Worm (Caenorhabditis elegans) whole organism, midembryonic: ENCODE results near the gene Y73B6BL.289.

Experiments used
- cog-1 ChIP-seq: sonication (generic microtip); optimal IDR thresholded peaks from 2 replicates; lab custom pipeline; 2016; ENCODE audit warnings: missing genetic modification characterization, missing compliant biosample characterization
- flt-1 ChIP-seq: fragments of 200-800 bp; sonication (Bioruptor generic); IDR thresholded peaks from 2 replicates; pipeline ENCODE4 v1.3.6; 2022; ENCODE audit warnings: missing genetic modification characterization, missing compliant biosample characterization
- klf-2 ChIP-seq: fragments of 200-800 bp; sonication (Bioruptor generic); conservative IDR thresholded peaks from 2 replicates; pipeline ENCODE4 v1.3.6; 2022; ENCODE audit warnings: missing genetic modification reagents, missing genetic modification characterization, missing compliant biosample characterization
- med-1 ChIP-seq: sonication (generic microtip); optimal IDR thresholded peaks from 2 replicates; lab custom pipeline; 2017; ENCODE audit warnings: missing genetic modification characterization, mild to moderate bottlenecking, missing compliant biosample characterization, antibody characterized with exemption, missing genetic modification reagents; ENCODE audit not compliant: insufficient read depth
- ref-1 ChIP-seq: fragments of 200-800 bp; sonication (Bioruptor generic); conservative IDR thresholded peaks from 2 replicates; pipeline ENCODE4 v1.3.6; 2022; ENCODE audit warnings: missing genetic modification reagents, missing genetic modification characterization, missing compliant biosample characterization

ce11 chrIV:6326448-6326847 lies 20.9 kb upstream of the Y73B6BL.289 start, which contains the start of gene lsm-8:
- TF ChIP-seq klf-2 (no peak), flt-1 (GFP tag; lab: Robert Waterston, UW) (no peak), ref-1 (GFP tag; lab: Robert Waterston, UW) (no peak), med-1 (GFP tag; lab: Kevin White, UChicago) (no peak), cog-1 (tag; lab: Kevin White, UChicago) (no peak)
